Fruit fly (Drosophila melanogaster) S2 (cell line): ENCODE measurements around the gene CG9926.

Source experiments
- CG8478 ChIP-seq: fragments of >200 bp; optimal IDR thresholded peaks from 2 replicates; lab custom pipeline; 2018
- CTCF ChIP-seq, 2 experiments: fragments of >200 bp; optimal IDR thresholded peaks; 2 replicates each; lab custom pipeline; 2018

The CG9926 gene

dm6 chr3R:13951038-13951437 lies at the start of gene CG9926:
CG9926 (minus strand) TSS chr3R:13951138.
- TF ChIP-seq CG8478 (lab: Kevin White, UChicago) (no peak), CTCF (optimal IDR thresholded peaks at IDR 0.05; lab: Kevin White, UChicago) (no peak)

DNA sequence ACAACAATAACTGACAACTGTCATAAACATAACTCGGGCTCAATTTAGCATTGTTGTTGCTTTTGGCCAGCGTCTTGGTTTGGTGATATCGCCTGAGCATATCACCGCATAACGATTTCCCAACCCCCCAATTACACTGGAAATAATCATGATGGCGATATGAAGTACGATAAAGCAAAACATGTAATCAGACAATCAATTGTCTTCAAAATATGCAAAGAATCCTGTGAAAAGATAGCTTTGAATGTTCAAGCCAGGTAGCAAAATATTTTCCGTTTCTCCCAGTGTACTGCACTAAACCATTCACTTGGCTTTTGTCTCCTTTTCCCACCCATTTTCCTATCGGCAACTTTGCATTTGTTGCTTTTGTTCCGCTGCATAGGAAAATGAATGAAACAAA lies 48.6 kb upstream of the CG9926 start:
- TF ChIP-seq CG8478 (lab: Kevin White, UChicago): no peak
- no peak for TF ChIP-seq CTCF (optimal IDR thresholded peaks at IDR 0.05; lab: Kevin White, UChicago)

DNA sequence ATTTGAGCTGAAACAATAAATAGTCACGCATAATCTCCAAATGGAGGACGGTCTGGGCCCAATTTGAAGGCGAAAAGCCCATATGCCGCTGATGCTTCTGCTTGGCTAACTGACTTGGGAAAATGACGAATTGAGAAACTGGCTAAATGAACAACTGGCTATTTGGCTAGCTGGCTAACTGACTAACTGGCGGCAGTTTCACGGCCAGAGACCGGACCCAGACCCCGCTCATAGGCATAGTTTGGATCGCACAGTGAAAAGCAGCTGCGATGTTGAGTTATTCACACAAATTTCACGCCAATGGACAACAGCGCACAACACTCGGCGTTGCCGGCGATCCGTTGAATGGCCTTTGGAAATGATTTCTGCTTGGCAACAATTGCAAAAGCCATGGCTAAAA lies 47.7 kb upstream of the CG9926 start:
- TF ChIP-seq CTCF (optimal IDR thresholded peaks at IDR 0.05; lab: Kevin White, UChicago): no peak
- no peak for TF ChIP-seq CG8478 (lab: Kevin White, UChicago)

DNA sequence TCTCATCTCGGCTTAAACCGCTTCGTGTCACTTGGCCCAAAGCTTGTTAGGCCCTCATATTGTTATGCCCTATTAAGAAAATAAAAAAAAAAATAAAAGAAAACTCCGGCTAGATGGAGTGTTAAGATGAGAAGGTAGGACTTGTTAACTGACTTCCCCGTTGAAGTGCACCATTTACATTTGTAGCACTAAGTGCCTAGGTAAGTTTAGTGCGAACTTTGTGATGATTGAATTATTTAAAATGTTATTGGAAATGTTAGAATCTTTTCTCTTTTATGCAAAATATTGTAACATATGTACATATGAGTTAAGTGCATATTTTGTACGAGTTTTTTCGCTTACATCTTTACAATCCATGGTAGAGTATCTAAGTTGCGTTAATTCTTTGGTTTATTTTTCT lies 47.2 kb upstream of the CG9926 start:
- TF ChIP-seq CG8478 (lab: Kevin White, UChicago): no peak
- TF ChIP-seq CTCF (optimal IDR thresholded peaks at IDR 0.05; lab: Kevin White, UChicago): no peak

- no peak for TF ChIP-seq CTCF (optimal IDR thresholded peaks at IDR 0.05; lab: Kevin White, UChicago)
- TF ChIP-seq CG8478 (lab: Kevin White, UChicago): no peak
Measured at dm6 chr3R:13997762-13998161, 46.8 kb upstream of the CG9926 start.

- TF ChIP-seq CTCF (optimal IDR thresholded peaks at IDR 0.05; lab: Kevin White, UChicago) (no peak), CG8478 (lab: Kevin White, UChicago) (no peak)
Measured at dm6 chr3R:13995933-13996332, 45.0 kb upstream of the CG9926 start.

DNA sequence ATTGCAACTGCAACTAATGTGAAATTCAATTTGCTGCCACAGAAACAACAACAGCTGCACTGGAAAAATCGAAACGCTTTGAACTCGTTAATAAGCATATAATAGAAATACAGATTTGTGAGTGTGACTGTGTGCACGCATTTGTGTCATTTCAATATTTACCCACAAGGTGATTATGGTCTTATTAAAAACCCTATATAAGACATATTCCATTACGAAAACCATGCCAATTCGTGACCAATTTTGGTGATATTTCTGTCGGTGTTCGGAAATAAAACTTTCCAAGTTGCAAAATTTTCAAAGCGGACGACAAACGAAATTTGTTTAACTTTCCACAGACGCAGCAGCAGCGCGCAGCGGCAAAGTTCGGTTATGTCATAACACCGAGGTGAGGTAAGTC lies 44.5 kb upstream of the CG9926 start:
- TF ChIP-seq CG8478 (lab: Kevin White, UChicago): no peak
- no peak for TF ChIP-seq CTCF (optimal IDR thresholded peaks at IDR 0.05; lab: Kevin White, UChicago)

DNA sequence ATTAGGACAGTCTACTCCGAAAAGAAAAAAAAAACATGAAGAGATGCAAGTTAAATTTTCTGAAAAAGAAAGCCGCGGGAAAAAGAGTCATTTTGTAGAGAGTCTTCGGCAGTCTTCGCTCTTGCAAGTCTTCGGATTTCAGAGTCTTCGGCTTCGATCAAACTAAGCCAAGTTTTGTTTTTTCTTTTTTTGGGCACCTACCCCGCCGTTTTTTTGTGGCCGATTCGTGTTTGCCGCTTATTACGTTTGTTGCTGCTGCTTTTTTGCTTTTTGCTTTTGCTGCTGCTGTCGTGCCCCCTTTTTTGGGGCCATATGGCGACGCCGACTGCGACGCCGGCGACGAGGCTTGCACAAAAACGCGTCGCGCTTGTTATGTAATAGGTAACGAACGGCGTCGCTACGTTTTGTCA lies 41.2 kb upstream of the CG9926 start:
- TF ChIP-seq CTCF (optimal IDR thresholded peaks at IDR 0.05; lab: Kevin White, UChicago) (no peak), CG8478 (lab: Kevin White, UChicago) (no peak)

DNA sequence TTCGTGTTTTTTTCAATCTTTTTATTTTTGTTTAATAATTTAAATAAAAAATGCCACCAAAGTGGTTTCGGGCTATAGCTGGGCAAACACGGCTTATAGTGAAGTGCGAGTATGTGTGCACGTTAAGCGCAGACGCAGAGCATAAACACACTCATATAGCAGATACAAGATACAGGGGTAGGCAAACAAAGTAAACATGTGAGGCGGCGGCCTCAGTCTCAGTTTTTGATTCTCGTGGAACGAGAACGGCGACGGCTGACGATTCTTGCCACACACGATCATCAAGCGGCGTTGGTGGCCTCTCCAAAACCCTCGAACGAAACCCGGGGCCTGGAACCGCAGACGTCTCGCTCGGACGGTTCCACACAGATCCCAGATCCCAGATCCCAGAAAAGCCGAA lies 39.2 kb upstream of the CG9926 start:
- no peak for TF ChIP-seq CTCF (optimal IDR thresholded peaks at IDR 0.05; lab: Kevin White, UChicago)
- no peak for TF ChIP-seq CG8478 (lab: Kevin White, UChicago)

dm6 chr3R:13989453-13989852 lies 38.5 kb upstream of the CG9926 start:
- no peak for TF ChIP-seq CTCF (optimal IDR thresholded peaks at IDR 0.05; lab: Kevin White, UChicago)
- TF ChIP-seq CG8478 (lab: Kevin White, UChicago): no peak

dm6 chr3R:13988923-13989436 lies 38.0 kb upstream of the CG9926 start:
- TF ChIP-seq CG8478 (lab: Kevin White, UChicago) (no peak), CTCF (optimal IDR thresholded peaks at IDR 0.05; lab: Kevin White, UChicago) (no peak)

dm6 chr3R:13986648-13987047 lies 35.7 kb upstream of the CG9926 start:
- TF ChIP-seq CTCF (optimal IDR thresholded peaks at IDR 0.05; lab: Kevin White, UChicago) (no peak), CG8478 (lab: Kevin White, UChicago) (no peak)

DNA sequence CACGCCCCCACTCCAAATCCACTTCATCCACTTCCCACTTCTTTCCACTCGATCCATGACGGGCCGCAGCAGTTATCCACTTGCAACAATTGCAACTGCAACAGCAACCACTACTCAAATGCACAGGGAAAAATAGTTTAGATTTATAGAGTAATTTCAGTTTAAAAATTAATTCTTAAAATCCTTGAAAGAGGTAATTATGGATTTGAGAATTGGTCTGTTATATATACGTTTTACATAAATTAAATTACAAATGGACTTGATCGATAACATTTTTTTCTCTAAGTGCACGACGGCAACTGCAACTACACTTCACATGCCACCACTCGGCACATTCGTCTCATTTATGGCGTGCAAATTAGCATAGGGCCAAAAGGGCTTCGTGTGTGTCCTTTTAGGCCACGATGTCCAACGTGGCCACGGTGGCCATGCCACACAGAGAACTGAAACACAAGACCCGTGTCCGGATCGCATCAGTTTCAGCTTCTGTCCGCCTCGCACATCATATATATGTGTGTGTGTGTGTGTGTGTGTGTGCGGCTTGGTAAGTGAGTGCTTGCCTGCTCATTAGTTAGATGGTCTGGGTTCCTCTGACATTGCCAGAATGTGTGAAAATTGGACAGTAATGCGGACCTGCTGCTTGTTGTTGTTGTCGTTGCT lies 34.1 kb upstream of the CG9926 start:
- TF ChIP-seq CG8478 (lab: Kevin White, UChicago) (no peak), CTCF (optimal IDR thresholded peaks at IDR 0.05; lab: Kevin White, UChicago) (no peak)

dm6 chr3R:13983272-13984032 lies 32.5 kb upstream of the CG9926 start:
- TF ChIP-seq CTCF (optimal IDR thresholded peaks at IDR 0.05; lab: Kevin White, UChicago): no peak
- no peak for TF ChIP-seq CG8478 (lab: Kevin White, UChicago)

DNA sequence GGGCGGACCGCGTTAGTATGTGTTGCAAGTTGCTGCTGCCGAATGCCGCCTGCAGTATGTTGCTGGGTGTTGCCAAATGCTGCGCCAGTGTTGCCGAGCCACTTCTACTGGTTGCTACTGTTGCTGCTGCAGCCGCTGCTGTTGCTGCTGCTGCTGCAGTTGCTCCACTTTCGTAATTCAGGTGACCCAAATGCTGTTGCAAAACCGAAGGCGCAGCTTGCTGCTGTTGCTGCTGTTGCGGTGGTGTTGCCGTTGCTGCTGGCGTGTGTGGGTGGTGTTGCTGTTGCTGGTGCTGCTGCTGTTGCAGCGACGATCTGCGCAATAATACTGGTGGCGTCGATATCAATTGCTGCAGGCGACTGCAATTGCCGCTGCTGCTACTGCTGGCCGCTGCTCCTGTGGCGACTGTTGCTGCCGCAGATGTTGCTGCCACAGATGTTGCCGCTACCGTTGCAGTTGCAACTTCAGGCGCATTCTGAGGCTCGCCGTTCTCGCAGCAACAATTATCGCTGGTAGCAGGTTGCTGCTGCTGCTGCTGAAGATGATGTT lies 31.4 kb upstream of the CG9926 start:
- TF ChIP-seq CTCF (optimal IDR thresholded peaks at IDR 0.05; lab: Kevin White, UChicago): no peak
- TF ChIP-seq CG8478 (lab: Kevin White, UChicago): no peak
